Fruit fly (Drosophila melanogaster): ENCODE measurements around the gene CG7884.

The CG7884 gene

DNA sequence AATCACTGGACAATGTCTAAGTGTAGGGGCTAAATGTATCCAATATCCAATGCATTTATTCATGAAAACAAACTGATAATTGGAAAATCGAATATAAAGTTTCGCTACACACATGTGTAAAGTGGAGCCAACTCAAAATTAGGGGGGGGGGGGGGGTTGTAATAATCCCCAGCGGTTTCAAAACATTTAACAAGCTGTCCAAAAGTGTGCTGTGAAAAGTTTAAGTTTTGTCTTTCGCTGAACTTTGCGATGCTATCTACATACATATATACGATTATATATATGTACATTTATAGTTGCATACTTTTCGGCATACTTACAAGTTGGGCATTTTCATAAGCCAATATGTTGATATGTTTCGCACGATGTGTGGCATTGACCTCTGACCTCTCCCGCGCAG, 28.9 kb downstream of the CG7884 start:
- no peak for TF ChIP-seq noc (tag; optimal IDR thresholded peaks at IDR 0.05)

dm6 chrX:19250151-19250550, 29.7 kb downstream of the CG7884 start:
- TF ChIP-seq noc (tag; optimal IDR thresholded peaks at IDR 0.05), result no peak

DNA sequence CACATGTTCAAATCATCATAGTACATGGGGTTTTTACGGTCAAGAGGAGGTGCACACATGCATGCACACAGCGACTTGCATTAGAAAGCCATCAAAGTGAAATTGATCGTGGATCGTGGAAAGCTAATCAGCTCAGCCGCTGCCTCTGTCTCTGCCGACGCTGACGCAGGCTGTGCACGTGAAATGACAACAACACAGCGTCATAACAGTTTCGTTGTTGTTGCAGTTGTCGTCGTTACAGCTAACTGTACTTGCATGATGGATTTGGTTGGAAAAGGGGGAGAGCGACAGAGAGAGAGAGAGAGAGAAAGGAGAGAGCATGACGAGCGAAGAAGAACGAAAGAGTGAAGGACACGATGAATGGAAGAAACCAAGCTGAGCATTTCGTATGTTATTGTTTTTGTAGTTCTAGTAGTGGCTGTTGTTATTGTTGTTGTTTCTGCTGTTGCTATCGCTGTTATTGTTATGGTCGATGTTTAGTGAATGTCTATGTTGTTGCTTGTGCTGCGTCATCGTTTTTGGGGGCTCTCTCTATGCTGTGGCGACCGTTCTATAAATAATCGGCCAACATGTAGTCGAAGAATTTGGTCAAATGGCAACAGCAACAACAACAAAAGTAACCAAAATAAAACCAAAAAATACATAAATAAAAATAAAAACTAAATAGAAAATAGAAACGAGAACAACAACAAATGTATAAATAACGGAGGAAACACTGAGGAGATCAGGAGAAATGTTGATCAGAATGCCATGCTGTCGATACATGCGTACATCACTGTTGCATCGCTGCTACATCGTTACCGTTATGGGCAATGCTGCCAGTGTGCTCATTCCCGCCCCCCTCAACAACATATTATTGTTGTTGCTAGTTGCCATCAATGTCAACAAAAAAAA, 39.6 kb downstream of the CG7884 start:
- TF ChIP-seq noc (tag; optimal IDR thresholded peaks at IDR 0.05), result no peak

- no peak for TF ChIP-seq noc (tag; optimal IDR thresholded peaks at IDR 0.05)
Observed at dm6 chrX:19260696-19260989, 40.2 kb downstream of the CG7884 start.

dm6 chrX:19261071-19261470, 40.6 kb downstream of the CG7884 start, which contains the start of gene rictor:
Gene rictor, minus strand, starts transcription at chrX:19261240.
- no peak for TF ChIP-seq noc (tag; optimal IDR thresholded peaks at IDR 0.05)

DNA sequence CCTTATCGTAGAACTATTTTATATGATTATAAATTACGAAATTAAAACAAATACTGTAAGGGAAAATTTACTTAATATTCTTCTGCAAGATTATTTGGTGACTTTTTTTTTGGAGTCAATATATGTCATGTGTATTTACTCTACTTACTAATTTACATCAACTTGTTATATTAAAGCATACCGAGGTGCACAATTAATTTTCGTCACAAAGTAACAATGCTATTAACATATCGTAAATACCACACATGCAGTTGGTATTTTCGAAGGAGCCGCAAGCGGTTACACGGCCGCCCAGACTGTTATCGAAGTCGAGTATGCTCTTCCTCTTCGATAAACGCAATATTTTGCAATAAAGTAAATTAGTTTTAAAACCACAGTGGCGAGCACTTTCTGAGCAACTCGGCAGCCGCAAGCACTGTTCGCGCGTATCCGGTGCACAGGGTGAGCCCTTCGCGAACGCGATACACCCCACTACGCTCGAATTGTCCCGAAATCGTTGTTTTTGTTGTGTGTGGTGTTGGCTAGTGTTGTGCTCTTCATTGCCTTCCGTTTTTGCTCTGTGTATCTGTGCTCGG, 41.2 kb downstream of the CG7884 start, which contains the start of gene Vav:
Gene Vav (plus strand): TSS at position 293 of the 575 bp plus-strand sequence.
- no peak for TF ChIP-seq noc (tag; optimal IDR thresholded peaks at IDR 0.05)

dm6 chrX:19262553-19262952, 42.1 kb downstream of the CG7884 start:
- TF ChIP-seq noc (tag; optimal IDR thresholded peaks at IDR 0.05), result no peak

- TF ChIP-seq noc (tag; optimal IDR thresholded peaks at IDR 0.05), result no peak
Observed at dm6 chrX:19264396-19264795, 44.0 kb downstream of the CG7884 start.

- no peak for TF ChIP-seq noc (tag; optimal IDR thresholded peaks at IDR 0.05)
Observed at dm6 chrX:19265802-19266479, 45.5 kb downstream of the CG7884 start.

DNA sequence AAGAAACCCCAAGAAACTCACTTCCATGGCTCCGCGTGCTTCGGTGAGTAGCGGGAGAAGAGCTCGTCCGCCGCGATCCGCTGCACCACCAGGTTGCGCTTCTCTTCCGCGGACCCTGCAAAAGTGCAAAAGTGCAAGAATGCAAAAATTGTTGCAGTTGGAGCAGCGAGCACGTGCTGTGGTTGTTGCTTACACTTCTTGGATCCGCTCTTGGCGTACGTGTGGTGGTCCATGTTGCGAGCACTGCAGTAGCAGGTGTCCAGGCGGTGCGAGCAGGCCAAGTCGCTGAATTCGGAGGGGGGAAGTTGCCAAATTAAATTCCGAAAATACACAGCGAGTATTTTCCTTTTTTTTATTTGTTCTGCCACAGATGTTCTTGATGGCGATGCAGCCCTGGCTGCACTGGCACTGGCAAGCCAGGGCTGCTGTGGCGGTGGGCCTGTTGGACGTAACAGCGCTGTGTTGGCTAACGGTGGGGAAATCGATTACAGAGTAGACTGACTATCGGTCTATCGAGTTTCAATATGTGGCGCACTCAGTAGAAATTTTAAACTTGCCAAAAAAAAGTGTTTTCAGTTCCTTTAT, 48.2 kb downstream of the CG7884 start, which contains the start of gene CG8010:
Gene CG8010 (minus strand): TSS at position 413 of the 585 bp plus-strand sequence.
- no peak for TF ChIP-seq noc (tag; optimal IDR thresholded peaks at IDR 0.05)

DNA sequence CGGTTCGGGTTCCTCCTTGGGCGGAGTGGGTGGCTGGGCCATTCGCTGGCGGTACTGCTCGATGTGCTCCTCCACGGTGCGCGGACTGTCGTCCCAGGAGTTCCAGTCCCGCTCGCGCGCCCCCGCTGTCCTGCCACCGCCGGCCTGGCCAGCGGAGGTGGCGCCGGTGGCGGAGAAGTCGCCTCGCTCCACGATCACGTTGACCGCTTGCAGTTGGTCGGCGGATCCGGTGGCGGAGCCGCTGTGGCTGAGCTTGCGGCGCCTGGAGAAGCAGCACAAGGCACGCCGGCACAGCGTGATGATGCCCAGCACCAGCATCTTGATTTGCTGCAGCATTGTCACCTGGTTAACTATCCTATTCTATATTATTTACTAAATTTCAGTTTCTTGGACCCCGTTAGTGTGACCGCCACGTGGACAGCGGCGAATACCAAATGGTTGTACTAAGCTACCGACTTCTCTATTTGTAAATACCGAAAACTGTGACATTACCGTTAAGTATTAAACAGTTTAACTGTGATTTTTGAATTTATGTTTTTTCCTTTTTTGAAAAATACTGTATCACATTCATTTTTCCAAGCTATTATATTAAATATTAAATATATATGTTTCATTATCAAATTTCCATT, 56.2 kb downstream of the CG7884 start, which contains the start of the genes CG32537 and CG32536:
Gene CG32537 (minus strand): TSS at position 51 of the 629 bp plus-strand sequence.
Gene CG32536 (minus strand): TSS at position 410 of the 629 bp plus-strand sequence.
- TF ChIP-seq noc (tag; optimal IDR thresholded peaks at IDR 0.05), result no peak

dm6 chrX:19278395-19278794, 58.0 kb downstream of the CG7884 start:
- no peak for TF ChIP-seq noc (tag; optimal IDR thresholded peaks at IDR 0.05)

DNA sequence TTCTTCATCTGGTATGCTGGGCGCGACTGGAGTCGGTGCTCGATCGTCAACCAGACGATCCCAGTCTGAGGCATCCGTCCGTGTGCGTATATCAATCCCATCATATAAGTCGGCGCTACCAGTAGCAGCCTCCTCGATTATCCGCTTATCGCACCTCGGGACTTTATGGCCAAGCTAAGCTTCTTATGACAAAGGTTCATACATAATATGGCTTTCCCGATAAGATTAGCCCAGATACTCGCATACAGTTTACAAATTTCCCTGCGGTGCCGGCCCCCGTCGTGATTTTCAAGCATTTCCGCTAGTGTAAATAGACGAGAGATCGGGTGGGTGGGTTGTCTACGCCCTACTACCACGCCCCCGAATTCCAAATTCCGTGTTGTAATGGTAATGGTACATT, 59.8 kb downstream of the CG7884 start, which contains the start of gene CG8028:
Gene CG8028 (minus strand): TSS at position 101 of the 400 bp plus-strand sequence.
- TF ChIP-seq noc (tag; optimal IDR thresholded peaks at IDR 0.05), result peak; percentile 4

DNA sequence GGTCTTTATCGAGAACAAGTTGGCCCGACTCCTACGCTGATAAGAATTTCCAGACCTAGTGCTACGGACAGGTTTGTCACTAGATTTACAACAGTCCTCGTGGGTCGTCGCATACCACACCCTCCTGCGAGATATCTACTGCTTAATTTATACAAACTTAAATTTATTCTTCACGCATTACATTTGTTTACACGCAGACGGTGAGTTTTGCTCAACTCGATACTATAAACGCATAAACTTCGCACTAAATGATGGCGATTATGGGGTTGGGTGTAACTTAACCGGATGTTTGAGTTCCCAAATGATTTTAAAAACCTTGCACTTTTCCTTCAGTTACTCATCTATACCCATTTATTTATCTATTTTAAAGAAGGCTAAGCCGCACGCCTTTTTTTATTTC, 60.3 kb downstream of the CG7884 start:
- no peak for TF ChIP-seq noc (tag; optimal IDR thresholded peaks at IDR 0.05)

- TF ChIP-seq noc (tag; optimal IDR thresholded peaks at IDR 0.05), result no peak
Observed at dm6 chrX:19281271-19281670, 60.8 kb downstream of the CG7884 start.

Data from whole organism, larva.